Fruit fly (Drosophila melanogaster) whole organism, pupa: ENCODE measurements around the gene Mi-2.

Experiments used
- CG10348 ChIP-seq: fragments of 200-800 bp; sonication (Bioruptor generic); IDR thresholded peaks from 2 replicates; pipeline ENCODE4 v1.3.6; 2022; ENCODE audit warnings: missing biosample characterization, missing genetic modification characterization
- CG12605 ChIP-seq: fragments of 200-800 bp; sonication (Bioruptor generic); IDR thresholded peaks from 2 replicates; pipeline ENCODE4 v1.3.6; 2022; ENCODE audit warnings: missing biosample characterization, missing genetic modification characterization
- CG13204 ChIP-seq: fragments of 200-800 bp; sonication (Bioruptor generic); optimal IDR thresholded peaks from 2 replicates; lab custom pipeline; 2018; ENCODE audit warnings: missing biosample characterization, mild to moderate bottlenecking, missing genetic modification characterization, moderate library complexity
- CG14655 ChIP-seq: fragments of 200-800 bp; sonication (Bioruptor generic); optimal IDR thresholded peaks from 3 replicates; lab custom pipeline; 2017; ENCODE audit warnings: mild to moderate bottlenecking, missing biosample characterization, missing genetic modification reagents, missing genetic modification characterization
- CG15710 ChIP-seq: fragments of 200-800 bp; sonication (Bioruptor generic); optimal IDR thresholded peaks from 2 replicates; lab custom pipeline; 2018; ENCODE audit warnings: missing biosample characterization, mild to moderate bottlenecking, missing genetic modification characterization, moderate library complexity
- CG17806 ChIP-seq: fragments of 200-800 bp; sonication (Bioruptor generic); optimal IDR thresholded peaks from 2 replicates; lab custom pipeline; 2018; ENCODE audit warnings: missing biosample characterization, mild to moderate bottlenecking, missing genetic modification characterization, moderate library complexity
- CG32121 ChIP-seq: fragments of 200-800 bp; sonication (Bioruptor generic); IDR thresholded peaks from 2 replicates; pipeline ENCODE4 v1.3.6; 2022; ENCODE audit warnings: missing biosample characterization, missing genetic modification characterization
- CG34367 ChIP-seq: fragments of 200-800 bp; sonication (Bioruptor generic); optimal IDR thresholded peaks from 2 replicates; lab custom pipeline; 2018; ENCODE audit warnings: missing biosample characterization, mild to moderate bottlenecking, missing genetic modification characterization
- CG4496 ChIP-seq: fragments of 200-800 bp; sonication (Bioruptor generic); IDR thresholded peaks from 3 replicates; pipeline ENCODE4 v1.3.6; 2022; ENCODE audit warnings: missing biosample characterization, missing genetic modification characterization
- CG8159 ChIP-seq: fragments of 200-800 bp; sonication (Bioruptor generic); optimal IDR thresholded peaks from 3 replicates; lab custom pipeline; 2018; ENCODE audit warnings: missing biosample characterization, mild to moderate bottlenecking, missing genetic modification characterization, moderate library complexity
- CG8301 ChIP-seq: fragments of 200-800 bp; sonication (Bioruptor generic); optimal IDR thresholded peaks from 2 replicates; lab custom pipeline; 2018; ENCODE audit warnings: missing biosample characterization, mild to moderate bottlenecking, missing genetic modification characterization
- CG9948 ChIP-seq: fragments of 200-800 bp; sonication (Bioruptor generic); optimal IDR thresholded peaks from 2 replicates; lab custom pipeline; 2018; ENCODE audit warnings: missing biosample characterization, mild to moderate bottlenecking, missing genetic modification characterization, moderate library complexity
- D1 ChIP-seq: fragments of 200-800 bp; sonication (Bioruptor generic); optimal IDR thresholded peaks from 2 replicates; lab custom pipeline; 2018; ENCODE audit warnings: missing biosample characterization, mild to moderate bottlenecking, missing genetic modification characterization, moderate library complexity
- EcR ChIP-seq: fragments of 200-800 bp; sonication (Bioruptor generic); optimal IDR thresholded peaks from 3 replicates; lab custom pipeline; 2019; ENCODE audit warnings: missing biosample characterization, missing genetic modification characterization, mild to moderate bottlenecking, moderate library complexity, missing genetic modification reagents
- Ets98B ChIP-seq: fragments of 200-800 bp; sonication (Bioruptor generic); IDR thresholded peaks from 2 replicates; pipeline ENCODE4 v1.3.6; 2022; ENCODE audit warnings: missing biosample characterization, missing genetic modification characterization
- Pif1A ChIP-seq: fragments of 200-800 bp; sonication (Bioruptor generic); optimal IDR thresholded peaks from 3 replicates; lab custom pipeline; 2016; ENCODE audit warnings: missing biosample characterization, missing genetic modification characterization
- Pif1B ChIP-seq: fragments of 200-800 bp; sonication (Bioruptor generic); optimal IDR thresholded peaks from 3 replicates; lab custom pipeline; 2016; ENCODE audit warnings: missing biosample characterization, missing genetic modification characterization
- Snoo ChIP-seq: fragments of 200-800 bp; sonication (Bioruptor generic); optimal IDR thresholded peaks from 3 replicates; lab custom pipeline; 2017; ENCODE audit warnings: missing biosample characterization, mild to moderate bottlenecking, missing genetic modification characterization, inconsistent platforms
- fd96Ca ChIP-seq: fragments of 200-800 bp; sonication (Bioruptor generic); IDR thresholded peaks from 3 replicates; pipeline ENCODE4 v1.3.6; 2022; ENCODE audit warnings: missing biosample characterization, missing genetic modification characterization
- gl ChIP-seq: fragments of 200-800 bp; sonication (Bioruptor generic); optimal IDR thresholded peaks from 2 replicates; lab custom pipeline; 2018; ENCODE audit warnings: missing biosample characterization, mild to moderate bottlenecking, missing genetic modification characterization
- rn ChIP-seq: fragments of 200-800 bp; sonication (Bioruptor generic); IDR thresholded peaks from 2 replicates; pipeline ENCODE4 v1.3.6; 2022; ENCODE audit warnings: missing biosample characterization, missing genetic modification characterization

Gene Mi-2

dm6 chr3L:19910054-19910414 lies at the start of gene Mi-2, which contains the start of gene Prp3:
Gene Mi-2 (minus strand): TSS chr3L:19910215.
Gene Prp3 (plus strand): TSS chr3L:19910300.
- TF ChIP-seq CG15710: peak; percentile 10
- peak; percentile 21 for TF ChIP-seq Snoo (tag; lab: Kevin White, UChicago)
- no peak for TF ChIP-seq CG8159 (tag; lab: Kevin White, UChicago)
- TF ChIP-seq CG4496: no peak; the same call in 2 of the 3 replicates
- TF ChIP-seq Ets98B (GFP tag; lab: Robert Waterston, UW): peak; percentile 20; the same call in 1 of the 2 replicates
- no peak for TF ChIP-seq fd96Ca (GFP tag; lab: Robert Waterston, UW)
- TF ChIP-seq CG9948: no peak
- no peak for TF ChIP-seq CG14655 (GFP tag; lab: Kevin White, UChicago)

- TF ChIP-seq Pif1B (GFP tag; lab: Kevin White, UChicago) (no peak), Ets98B (GFP tag; lab: Robert Waterston, UW) (no peak), rn (GFP tag; lab: Robert Waterston, UW) (no peak), CG4496 (no peak), CG8301 (tag; lab: Kevin White, UChicago) (no peak), CG8159 (tag; lab: Kevin White, UChicago) (no peak), D1 (tag; lab: Kevin White, UChicago) (no peak), CG32121 (GFP tag; lab: Robert Waterston, UW) (no peak), fd96Ca (GFP tag; lab: Robert Waterston, UW) (no peak), gl (no peak), CG10348 (GFP tag; lab: Robert Waterston, UW) (no peak), Snoo (tag; lab: Kevin White, UChicago) (no peak), CG14655 (GFP tag; lab: Kevin White, UChicago) (no peak), EcR (GFP tag; lab: Kevin White, UChicago) (no peak), Pif1A (GFP tag; lab: Kevin White, UChicago) (no peak), CG13204 (no peak), CG15710 (no peak)
Observed at dm6 chr3L:19955699-19956098, 45.7 kb upstream of the Mi-2 start, which contains the start of gene CG42263. Gene CG42263 (minus strand): TSS chr3L:19955799.

dm6 chr3L:19954426-19954825 lies 44.4 kb upstream of the Mi-2 start, which contains the start of gene CG42654:
Gene CG42654 (minus strand): TSS chr3L:19954526.
- no peak for TF ChIP-seq CG32121 (GFP tag; lab: Robert Waterston, UW)
- no peak for TF ChIP-seq CG14655 (GFP tag; lab: Kevin White, UChicago)
- TF ChIP-seq CG4496: no peak
- TF ChIP-seq CG17806: no peak
- no peak for TF ChIP-seq gl
- no peak for TF ChIP-seq CG15710
- no peak for TF ChIP-seq Pif1B (GFP tag; lab: Kevin White, UChicago)
- no peak for TF ChIP-seq CG8301 (tag; lab: Kevin White, UChicago)
- no peak for TF ChIP-seq CG12605 (GFP tag; lab: Robert Waterston, UW)
- no peak for TF ChIP-seq CG9948
- TF ChIP-seq rn (GFP tag; lab: Robert Waterston, UW): no peak
- no peak for TF ChIP-seq Snoo (tag; lab: Kevin White, UChicago)

- TF ChIP-seq CG4496: no peak
- no peak for TF ChIP-seq Pif1B (GFP tag; lab: Kevin White, UChicago)
- TF ChIP-seq CG17806: no peak
- no peak for TF ChIP-seq Ets98B (GFP tag; lab: Robert Waterston, UW)
- no peak for TF ChIP-seq CG13204
- no peak for TF ChIP-seq EcR (GFP tag; lab: Kevin White, UChicago)
- no peak for TF ChIP-seq CG34367 (tag; lab: Kevin White, UChicago)
- TF ChIP-seq Snoo (tag; lab: Kevin White, UChicago): no peak
- no peak for TF ChIP-seq rn (GFP tag; lab: Robert Waterston, UW)
- TF ChIP-seq CG12605 (GFP tag; lab: Robert Waterston, UW): no peak
- no peak for TF ChIP-seq CG8301 (tag; lab: Kevin White, UChicago)
- no peak for TF ChIP-seq CG15710
- no peak for TF ChIP-seq Pif1A (GFP tag; lab: Kevin White, UChicago)
- no peak for TF ChIP-seq fd96Ca (GFP tag; lab: Robert Waterston, UW)
- no peak for TF ChIP-seq CG32121 (GFP tag; lab: Robert Waterston, UW)
- no peak for TF ChIP-seq gl
- TF ChIP-seq CG10348 (GFP tag; lab: Robert Waterston, UW): no peak
Observed at dm6 chr3L:19953612-19954011, 43.6 kb upstream of the Mi-2 start, which contains the start of gene CG42655. Gene CG42655 (minus strand): TSS chr3L:19953712.

- TF ChIP-seq EcR (GFP tag; lab: Kevin White, UChicago) (no peak), Pif1A (GFP tag; lab: Kevin White, UChicago) (no peak), CG34367 (tag; lab: Kevin White, UChicago) (no peak), CG32121 (GFP tag; lab: Robert Waterston, UW) (no peak), CG4496 (no peak), gl (no peak), CG10348 (GFP tag; lab: Robert Waterston, UW) (no peak), Ets98B (GFP tag; lab: Robert Waterston, UW) (no peak), CG15710 (no peak), CG8159 (tag; lab: Kevin White, UChicago) (no peak), Pif1B (GFP tag; lab: Kevin White, UChicago) (no peak), D1 (tag; lab: Kevin White, UChicago) (no peak), rn (GFP tag; lab: Robert Waterston, UW) (no peak), CG12605 (GFP tag; lab: Robert Waterston, UW) (no peak), CG14655 (GFP tag; lab: Kevin White, UChicago) (no peak), Snoo (tag; lab: Kevin White, UChicago) (no peak), CG13204 (no peak), CG9948 (no peak)
Observed at dm6 chr3L:19952690-19953089, 42.7 kb upstream of the Mi-2 start, which contains the start of gene CG33710. Gene CG33710 (minus strand): TSS chr3L:19952790.

- TF ChIP-seq CG32121 (GFP tag; lab: Robert Waterston, UW) (no peak), Pif1A (GFP tag; lab: Kevin White, UChicago) (no peak), CG14655 (GFP tag; lab: Kevin White, UChicago) (no peak), gl (no peak), Snoo (tag; lab: Kevin White, UChicago) (no peak)
Observed at dm6 chr3L:19951868-19952267, 41.9 kb upstream of the Mi-2 start, which contains the start of gene CG34258. Gene CG34258 (minus strand): TSS chr3L:19951968.
